Fruit fly (Drosophila melanogaster) Kc167 (cell line): ENCODE measurements around the gene CG14785.

Source experiments
- Myc ChIP-seq: fragments of >200 bp; optimal IDR thresholded peaks from 2 replicates; lab custom pipeline; 2017; ENCODE audit warnings: missing external identifiers
- Sin3A ChIP-seq: fragments of >200 bp; optimal IDR thresholded peaks from 2 replicates; lab custom pipeline; 2018; ENCODE audit warnings: missing external identifiers
- h ChIP-seq: fragments of >200 bp; optimal IDR thresholded peaks from 3 replicates; lab custom pipeline; 2018; ENCODE audit warnings: missing external identifiers
- insv ChIP-seq: fragments of >200 bp; optimal IDR thresholded peaks from 3 replicates; lab custom pipeline; 2018; ENCODE audit warnings: missing external identifiers
- psq ChIP-seq: fragments of >200 bp; optimal IDR thresholded peaks from 2 replicates; lab custom pipeline; 2017; ENCODE audit warnings: missing external identifiers
- ttk ChIP-seq: sonication (Bioruptor generic); optimal IDR thresholded peaks from 2 replicates; lab custom pipeline; 2017; ENCODE audit warnings: missing external identifiers

DNA sequence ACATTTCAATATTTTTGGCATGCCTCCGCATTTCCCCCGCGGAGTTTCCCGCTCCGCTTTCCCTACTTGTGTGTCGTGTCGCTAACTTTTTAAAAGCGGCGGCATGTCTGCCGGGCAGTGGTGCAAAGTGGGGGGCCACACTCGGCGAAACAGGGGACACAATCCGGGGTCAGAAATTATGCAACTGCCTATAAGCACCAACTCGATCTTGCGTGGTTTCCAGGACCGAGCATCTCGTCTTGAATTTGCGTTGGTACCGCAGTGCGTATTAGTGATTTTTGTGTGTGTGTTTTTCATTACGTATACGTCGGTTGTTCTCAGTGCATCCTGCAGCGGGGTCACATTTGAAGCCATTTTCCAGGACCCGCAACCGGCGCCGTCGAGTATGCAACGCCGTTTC lies 49.2 kb downstream of the CG14785 start:
- TF ChIP-seq Myc (lab: Kevin White, UChicago) (no peak), h (lab: Kevin White, UChicago) (no peak), psq (lab: Kevin White, UChicago) (no peak), insv (lab: Kevin White, UChicago) (no peak), ttk (lab: Kevin White, UChicago) (no peak), Sin3A (lab: Kevin White, UChicago) (no peak)
